Worm (Caenorhabditis elegans): ENCODE data around the gene srd-21.

DNA sequence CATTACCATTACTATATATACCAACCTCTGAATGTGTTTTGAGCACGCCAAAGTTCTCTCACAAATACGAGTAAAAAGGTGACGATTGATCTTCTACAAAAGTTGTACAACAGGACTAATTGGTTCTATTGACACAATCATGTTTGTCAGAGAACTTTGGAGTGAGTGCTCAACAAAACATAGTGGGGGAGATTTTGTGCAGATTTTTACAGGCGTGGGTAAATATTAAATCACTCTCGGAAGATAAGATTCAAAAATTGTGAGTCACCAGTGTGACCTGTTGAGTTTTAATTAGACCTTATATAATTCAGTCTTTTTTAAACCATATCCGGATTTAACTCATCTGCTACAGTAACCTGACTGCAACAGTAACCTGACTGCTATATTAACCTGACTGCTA is 42.5 kb downstream of the srd-21 start, which contains the start of gene F14F8.8:
- TF ChIP-seq ceh-82 (tag; optimal IDR thresholded peaks at IDR 0.05) (no peak), rnt-1 (tag; optimal IDR thresholded peaks at IDR 0.05) (no peak), nhr-77 (tag; optimal IDR thresholded peaks at IDR 0.05) (no peak), fos-1 (tag; optimal IDR thresholded peaks at IDR 0.05) (no peak), lin-13 (GFP tag; optimal IDR thresholded peaks at IDR 0.05) (no peak), lsy-2 (tag; optimal IDR thresholded peaks at IDR 0.05) (no peak), pqm-1 (tag; optimal IDR thresholded peaks at IDR 0.05) (no peak), nhr-76 (tag; optimal IDR thresholded peaks at IDR 0.05) (no peak)

All from whole organism, L1 larva.